Worm (Caenorhabditis elegans): ENCODE measurements around the gene F42H10.6.

F42H10.6 gene

ce11 chrIII:8446940-8447403, 33.3 kb downstream of the F42H10.6 start, which contains the start of gene rpn-3:
TSS of gene rpn-3 (plus strand) at chrIII:8447353.
- TF ChIP-seq nhr-28 (tag; optimal IDR thresholded peaks at IDR 0.05): peak; percentile 47
- TF ChIP-seq egl-27 (tag; optimal IDR thresholded peaks at IDR 0.05): peak; percentile 56
- peak; percentile 95 for TF ChIP-seq jun-1 (tag; optimal IDR thresholded peaks at IDR 0.05)
- TF ChIP-seq nhr-67 (tag; optimal IDR thresholded peaks at IDR 0.05): no peak
- TF ChIP-seq ceh-28 (tag; optimal IDR thresholded peaks at IDR 0.05): peak; percentile 85
- TF ChIP-seq pqm-1 (tag; optimal IDR thresholded peaks at IDR 0.05): peak; percentile 91
- TF ChIP-seq fkh-10 (GFP tag; optimal IDR thresholded peaks at IDR 0.05): peak; percentile 94
- TF ChIP-seq aly-2 (tag; optimal IDR thresholded peaks at IDR 0.05): no peak
- no peak for TF ChIP-seq ceh-9 (tag; optimal IDR thresholded peaks at IDR 0.05)
- TF ChIP-seq nhr-76 (tag; optimal IDR thresholded peaks at IDR 0.05): peak; percentile 79
- no peak for TF ChIP-seq unc-39 (tag; optimal IDR thresholded peaks at IDR 0.05)
- TF ChIP-seq mml-1 (tag; optimal IDR thresholded peaks at IDR 0.05): peak; percentile 59
- peak; percentile 88 for TF ChIP-seq R02D3.7 (tag; optimal IDR thresholded peaks at IDR 0.05)
- peak; percentile 65 for TF ChIP-seq ztf-4 (tag; optimal IDR thresholded peaks at IDR 0.05)
- peak; percentile 51 for TF ChIP-seq fos-1 (tag; optimal IDR thresholded peaks at IDR 0.05)
- TF ChIP-seq pha-4 (tag; optimal IDR thresholded peaks at IDR 0.05): peak; percentile 100
- peak; percentile 95 for TF ChIP-seq nhr-25 (tag; optimal IDR thresholded peaks at IDR 0.05)
- peak; percentile 99 for TF ChIP-seq lin-15B (tag; optimal IDR thresholded peaks at IDR 0.05)
- peak; percentile 94 for TF ChIP-seq nhr-43 (tag; optimal IDR thresholded peaks at IDR 0.05; ENCODE audit: poor library complexity, severe bottlenecking)
- TF ChIP-seq nhr-237 (tag; optimal IDR thresholded peaks at IDR 0.05): no peak
- TF ChIP-seq zag-1 (tag; optimal IDR thresholded peaks at IDR 0.05): no peak
- TF ChIP-seq ceh-16 (tag; optimal IDR thresholded peaks at IDR 0.05): peak; percentile 45
- peak; percentile 70 for TF ChIP-seq fkh-2 (tag; optimal IDR thresholded peaks at IDR 0.05)
- peak; percentile 98 for TF ChIP-seq nfya-1 (tag; optimal IDR thresholded peaks at IDR 0.05; ENCODE audit: insufficient read depth)
- TF ChIP-seq nhr-12 (tag; optimal IDR thresholded peaks at IDR 0.05): no peak
- TF ChIP-seq ama-1 (optimal IDR thresholded peaks at IDR 0.05): peak; percentile 93
- TF ChIP-seq eor-1 (tag; optimal IDR thresholded peaks at IDR 0.05): peak in 1 of 2 experiments; percentile 89
- TF ChIP-seq mdl-1 (tag; optimal IDR thresholded peaks at IDR 0.05): no peak
- TF ChIP-seq ztf-11 (tag; optimal IDR thresholded peaks at IDR 0.05): no peak
- TF ChIP-seq lin-39 (tag; optimal IDR thresholded peaks at IDR 0.05): peak; percentile 93
- TF ChIP-seq ceh-82 (tag; optimal IDR thresholded peaks at IDR 0.05): peak; percentile 72
- peak in 1 of 3 experiments; percentile 19 for TF ChIP-seq elt-3 (tag; optimal IDR thresholded peaks at IDR 0.05)
- peak; percentile 85 for TF ChIP-seq nhr-77 (tag; optimal IDR thresholded peaks at IDR 0.05)
- TF ChIP-seq lsy-12 (tag; optimal IDR thresholded peaks at IDR 0.05): peak; percentile 98
- peak; percentile 82 for TF ChIP-seq tbx-2 (tag; optimal IDR thresholded peaks at IDR 0.05)
- TF ChIP-seq nhr-11 (tag; optimal IDR thresholded peaks at IDR 0.05): peak; percentile 92
- peak; percentile 83 for TF ChIP-seq snpc-4 (tag; optimal IDR thresholded peaks at IDR 0.05)
- peak; percentile 98 for TF ChIP-seq nhr-23 (tag; optimal IDR thresholded peaks at IDR 0.05)
- TF ChIP-seq egl-5 (tag; optimal IDR thresholded peaks at IDR 0.05): peak; percentile 80
- peak; percentile 100 for TF ChIP-seq skn-1 (tag; optimal IDR thresholded peaks at IDR 0.05)
- no peak for TF ChIP-seq unc-62 (GFP tag; optimal IDR thresholded peaks at IDR 0.05)
- peak; percentile 60 for TF ChIP-seq elt-1 (tag; optimal IDR thresholded peaks at IDR 0.05)
- TF ChIP-seq hmg-11 (tag; optimal IDR thresholded peaks at IDR 0.05): peak; percentile 95
- TF ChIP-seq daf-12 (tag; optimal IDR thresholded peaks at IDR 0.05): no peak
- peak; percentile 98 for TF ChIP-seq sea-2 (GFP tag; optimal IDR thresholded peaks at IDR 0.05)
- TF ChIP-seq elt-2 (tag; optimal IDR thresholded peaks at IDR 0.05): peak; percentile 70
- peak; percentile 43 for TF ChIP-seq ZK546.5 (tag; optimal IDR thresholded peaks at IDR 0.05)
